Fruit fly (Drosophila melanogaster): ENCODE results near the gene mib1.

dm6 chr3L:15998217-15998616 is 13.4 kb downstream of the mib1 start:
- TF ChIP-seq EcR (GFP tag; optimal IDR thresholded peaks at IDR 0.05) (no peak), CG4496 (GFP tag; IDR thresholded peaks at IDR 0.05) (no peak), Snoo (tag; optimal IDR thresholded peaks at IDR 0.05) (no peak), CG34367 (tag; optimal IDR thresholded peaks at IDR 0.05) (no peak)

All from whole organism, pupa.